Fruit fly (Drosophila melanogaster): ENCODE measurements around the gene CG12689.

- TF ChIP-seq Clk (GFP tag; optimal IDR thresholded peaks at IDR 0.05), result no peak
- TF ChIP-seq ovo (GFP tag; optimal IDR thresholded peaks at IDR 0.05), result no peak
- no peak for TF ChIP-seq CG5204 (GFP tag; optimal IDR thresholded peaks at IDR 0.05)
- no peak for TF ChIP-seq CG11617 (GFP tag; optimal IDR thresholded peaks at IDR 0.05)
- no peak for TF ChIP-seq CG1620 (GFP tag; optimal IDR thresholded peaks at IDR 0.05)
- no peak for TF ChIP-seq cnc (optimal IDR thresholded peaks at IDR 0.05)
- no peak for TF ChIP-seq CG7101 (tag; optimal IDR thresholded peaks at IDR 0.05)
- no peak for TF ChIP-seq kay (GFP tag; ENCODE audit: borderline replicate concordance)
- TF ChIP-seq bab1 (GFP tag; optimal IDR thresholded peaks at IDR 0.05), result no peak
- TF ChIP-seq Mnt (GFP tag; optimal IDR thresholded peaks at IDR 0.05), result no peak
- TF ChIP-seq cic (GFP tag; optimal IDR thresholded peaks at IDR 0.05), result no peak
- no peak for TF ChIP-seq CG14711 (tag; optimal IDR thresholded peaks at IDR 0.05)
- no peak for TF ChIP-seq Hr96 (GFP tag; optimal IDR thresholded peaks at IDR 0.05)
Observed at dm6 chrX:7537829-7538228, 48.1 kb downstream of the CG12689 start.

All from whole organism, adult.